Fruit fly (Drosophila melanogaster) whole organism, embryonic: Measurements from ENCODE around the gene geko.

Source experiments
- CG10366 ChIP-seq: fragments of 200-800 bp; sonication (Bioruptor generic); IDR thresholded peaks from 2 replicates; pipeline ENCODE4 v1.3.6; 2022; ENCODE audit warnings: missing biosample characterization, missing genetic modification characterization
- CG2120 ChIP-seq: fragments of 200-800 bp; sonication (Bioruptor generic); optimal IDR thresholded peaks from 3 replicates; lab custom pipeline; 2016; ENCODE audit warnings: missing biosample characterization, missing genetic modification characterization
- D19B ChIP-seq: fragments of 200-800 bp; sonication (Bioruptor generic); optimal IDR thresholded peaks from 2 replicates; lab custom pipeline; 2017; ENCODE audit warnings: missing biosample characterization, mild to moderate bottlenecking, missing genetic modification characterization
- hb ChIP-seq: fragments of 200-800 bp; sonication (Bioruptor generic); IDR thresholded peaks from 3 replicates; pipeline ENCODE4 v1.3.6; 2022; ENCODE audit warnings: missing biosample characterization, missing genetic modification characterization; ENCODE audit not compliant: partially characterized antibody
- zen2 ChIP-seq: fragments of 200-800 bp; sonication (Bioruptor generic); IDR thresholded peaks from 3 replicates; pipeline ENCODE4 v1.3.6; 2022; ENCODE audit warnings: missing biosample characterization, missing genetic modification characterization; ENCODE audit not compliant: partially characterized antibody

DNA sequence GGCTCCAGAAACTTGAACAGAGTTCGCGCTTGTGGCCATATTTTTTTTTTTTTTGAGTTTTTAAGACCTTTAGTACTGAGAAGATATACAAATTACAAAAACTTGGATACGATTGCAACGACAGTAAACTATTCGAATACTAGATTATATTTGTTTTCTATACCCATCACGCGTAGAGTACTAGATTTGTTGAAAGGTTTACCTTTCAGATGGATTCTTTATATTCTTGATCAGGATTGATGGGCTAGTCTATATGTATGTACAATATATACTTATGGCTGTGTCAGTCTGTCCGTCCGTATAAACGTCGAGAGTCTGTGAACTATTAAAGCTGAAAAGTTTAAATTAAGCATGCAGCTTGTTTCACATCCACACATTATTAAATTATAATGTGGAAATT is 17.3 kb upstream of the geko start, which contains the start of gene CG42853:
- TF ChIP-seq D19B (GFP tag; lab: Kevin White, UChicago) (no peak), CG10366 (GFP tag; lab: Robert Waterston, UW) (no peak), hb (GFP tag; lab: Robert Waterston, UW) (no peak), CG2120 (no peak), zen2 (GFP tag; lab: Robert Waterston, UW) (no peak)
